Fruit fly (Drosophila melanogaster): ENCODE measurements around the gene Gnpnat.
A peak's percentile ranks its signal among the peaks of the same experiment; 100 is the strongest.

Gene Gnpnat

DNA sequence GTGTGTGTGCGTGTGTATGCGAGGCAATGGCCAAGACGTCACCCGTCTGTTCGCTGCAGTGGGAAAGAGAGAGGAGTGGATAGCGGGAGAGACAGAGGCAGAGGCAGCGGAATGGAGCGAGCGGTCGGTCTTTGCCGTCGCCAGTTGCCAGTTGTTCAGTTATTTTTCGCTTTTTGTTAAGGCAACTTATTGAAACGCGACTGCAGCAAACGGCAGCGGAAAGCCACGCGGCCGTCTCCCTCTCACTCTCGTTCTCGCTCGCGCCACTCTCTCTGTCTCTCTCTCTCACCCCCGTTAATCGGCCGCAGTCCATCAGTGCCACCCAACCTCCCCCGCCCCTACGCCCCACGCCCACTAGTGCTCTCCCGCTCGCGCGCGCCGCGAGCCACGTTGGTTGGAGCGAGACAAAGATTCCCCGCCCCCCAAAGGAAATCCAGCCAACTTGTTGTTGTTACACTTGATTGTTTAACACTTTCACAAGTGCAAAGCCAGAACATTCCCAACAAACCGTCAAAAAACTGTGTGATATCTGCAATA lies 34.8 kb downstream of the Gnpnat start:
- peak; percentile 26 for TF ChIP-seq CG6683 (GFP tag; optimal IDR thresholded peaks at IDR 0.05)
- no peak for TF ChIP-seq CG13424 (tag; optimal IDR thresholded peaks at IDR 0.05)
- peak; percentile 99 for TF ChIP-seq CG1832 (GFP tag; optimal IDR thresholded peaks at IDR 0.05)
- TF ChIP-seq Abd-B (GFP tag; optimal IDR thresholded peaks at IDR 0.05), result peak; percentile 4
- peak; percentile 99 for TF ChIP-seq crol (GFP tag; IDR thresholded peaks at IDR 0.05)
- no peak for TF ChIP-seq az2 (GFP tag; optimal IDR thresholded peaks at IDR 0.05)
- no peak for TF ChIP-seq Oli (tag; optimal IDR thresholded peaks at IDR 0.05)
- TF ChIP-seq CG5245 (GFP tag; optimal IDR thresholded peaks at IDR 0.05), result no peak
- no peak for TF ChIP-seq shn (GFP tag; optimal IDR thresholded peaks at IDR 0.05)
- no peak for TF ChIP-seq CG4424 (GFP tag; optimal IDR thresholded peaks at IDR 0.05)
- peak; percentile 2 for TF ChIP-seq chn (GFP tag; optimal IDR thresholded peaks at IDR 0.05)
- TF ChIP-seq esg (GFP tag; conservative IDR thresholded peaks at IDR 0.05), result no peak
- TF ChIP-seq CG32772 (GFP tag; IDR thresholded peaks at IDR 0.05), result no peak
- no peak for TF ChIP-seq wek (GFP tag; optimal IDR thresholded peaks at IDR 0.05)
- no peak for TF ChIP-seq twi (tag; optimal IDR thresholded peaks at IDR 0.05)
- no peak for TF ChIP-seq CG3407 (GFP tag; optimal IDR thresholded peaks at IDR 0.05)
- no peak for TF ChIP-seq CG30403 (GFP tag; optimal IDR thresholded peaks at IDR 0.05)
- TF ChIP-seq Drgx (GFP tag; IDR thresholded peaks at IDR 0.05), result peak; percentile 52
- TF ChIP-seq Eip74EF (GFP tag; optimal IDR thresholded peaks at IDR 0.05), result no peak
- TF ChIP-seq ci (GFP tag; IDR thresholded peaks at IDR 0.05), result peak; percentile 80; the same call in 2 of the 3 replicates
- peak; percentile 63 for TF ChIP-seq Deaf1 (tag; optimal IDR thresholded peaks at IDR 0.05)
- no peak for TF ChIP-seq CG6272 (GFP tag; IDR thresholded peaks at IDR 0.05)
- TF ChIP-seq CG10979 (tag; optimal IDR thresholded peaks at IDR 0.05), result no peak
- no peak for TF ChIP-seq usp (GFP tag; optimal IDR thresholded peaks at IDR 0.05)
- TF ChIP-seq CG6765 (GFP tag; optimal IDR thresholded peaks at IDR 0.05), result no peak
- TF ChIP-seq CG6689 (GFP tag; IDR thresholded peaks at IDR 0.05), result no peak; the same call in 1 of the 2 replicates
- TF ChIP-seq CG3281 (GFP tag; optimal IDR thresholded peaks at IDR 0.05), result peak; percentile 35
- TF ChIP-seq gsb (GFP tag; IDR thresholded peaks at IDR 0.05), result no peak
- TF ChIP-seq CG8359 (GFP tag; optimal IDR thresholded peaks at IDR 0.05; ENCODE audit: borderline replicate concordance), result no peak
- TF ChIP-seq CG7357 (GFP tag; IDR thresholded peaks at IDR 0.05), result no peak
- TF ChIP-seq lola (GFP tag; optimal IDR thresholded peaks at IDR 0.05), result no peak
- peak; percentile 60; the same call in 2 of the 3 replicates for TF ChIP-seq zen2 (GFP tag; IDR thresholded peaks at IDR 0.05; ENCODE audit: partially characterized antibody)
- peak; percentile 11 for TF ChIP-seq B-H2 (GFP tag; optimal IDR thresholded peaks at IDR 0.05)
- TF ChIP-seq ap (GFP tag; IDR thresholded peaks at IDR 0.05), result no peak
- TF ChIP-seq D19B (GFP tag; optimal IDR thresholded peaks at IDR 0.05), result no peak
- no peak for TF ChIP-seq CG14667 (GFP tag; IDR thresholded peaks at IDR 0.05)
- peak; percentile 30 for TF ChIP-seq ERR (GFP tag; optimal IDR thresholded peaks at IDR 0.05)
- TF ChIP-seq Xrp1 (GFP tag; IDR thresholded peaks at IDR 0.05), result no peak; the same call in none of the 2 replicates
- TF ChIP-seq CG17612 (GFP tag; IDR thresholded peaks at IDR 0.05), result no peak
- TF ChIP-seq CG10543 (GFP tag; optimal IDR thresholded peaks at IDR 0.05), result peak; percentile 87
- TF ChIP-seq al (GFP tag; IDR thresholded peaks at IDR 0.05), result 0 out of 2 replicates have a peak, but pooled peaks have one; percentile 19
- no peak for TF ChIP-seq CG2712 (tag; optimal IDR thresholded peaks at IDR 0.05)
- TF ChIP-seq CG30020 (tag; optimal IDR thresholded peaks at IDR 0.05), result no peak
- peak; percentile 41; the same call in 1 of the 2 replicates for TF ChIP-seq CG17328 (GFP tag; IDR thresholded peaks at IDR 0.05)
- peak; percentile 44 for TF ChIP-seq Nf-YB (GFP tag; optimal IDR thresholded peaks at IDR 0.05)
- TF ChIP-seq CG11504 (tag; optimal IDR thresholded peaks at IDR 0.05), result no peak
- TF ChIP-seq CG8478 (optimal IDR thresholded peaks at IDR 0.05), result peak; percentile 96
- TF ChIP-seq CG7556 (GFP tag; optimal IDR thresholded peaks at IDR 0.05), result no peak
- no peak for TF ChIP-seq tin (GFP tag; optimal IDR thresholded peaks at IDR 0.05)
- no peak for TF ChIP-seq Ssrp (tag; optimal IDR thresholded peaks at IDR 0.05)
